Worm (Caenorhabditis elegans) whole organism, young adult: ENCODE measurements around the gene C04A2.15.

ENCODE experiments used
- F10E7.11 ChIP-seq: sonication (generic microtip); optimal IDR thresholded peaks from 2 replicates; lab custom pipeline; 2017; ENCODE audit warnings: mild to moderate bottlenecking, missing genetic modification characterization, moderate library complexity, missing compliant biosample characterization
- F57A8.1 ChIP-seq: fragments of 200-800 bp; sonication (Bioruptor generic); optimal IDR thresholded peaks from 2 replicates; lab custom pipeline; 2018; ENCODE audit warnings: mild to moderate bottlenecking, missing genetic modification characterization, moderate library complexity, missing compliant biosample characterization
- K12H6.12 ChIP-seq: fragments of 200-800 bp; sonication (Bioruptor generic); optimal IDR thresholded peaks from 2 replicates; lab custom pipeline; 2018; ENCODE audit warnings: mild to moderate bottlenecking, missing genetic modification characterization, missing compliant biosample characterization
- Y67H2A.10 ChIP-seq: fragments of 200-800 bp; sonication (Bioruptor generic); conservative IDR thresholded peaks from 2 replicates; pipeline ENCODE4 v1.3.6; 2022; ENCODE audit warnings: missing genetic modification reagents, missing genetic modification characterization, missing compliant biosample characterization
- attf-6 ChIP-seq: fragments of 200-800 bp; sonication (Bioruptor generic); IDR thresholded peaks from 2 replicates; pipeline ENCODE4 v1.3.6; 2022; ENCODE audit warnings: missing genetic modification reagents, missing genetic modification characterization, missing compliant biosample characterization
- bed-1 ChIP-seq: fragments of 200-800 bp; sonication (Bioruptor generic); IDR thresholded peaks from 2 replicates; pipeline ENCODE4 v1.3.6; 2022; ENCODE audit warnings: missing genetic modification reagents, missing genetic modification characterization, missing compliant biosample characterization
- efl-1 ChIP-seq: fragments of 150-350 bp; optimal IDR thresholded peaks from 2 replicates; lab custom pipeline; 2014; ENCODE audit warnings: missing biosample characterization, missing genetic modification reagents, missing genetic modification characterization
- lin-26 ChIP-seq: fragments of 200-800 bp; sonication (Bioruptor generic); IDR thresholded peaks from 2 replicates; pipeline ENCODE4 v1.3.6; 2022; ENCODE audit warnings: missing genetic modification reagents, missing genetic modification characterization, missing compliant biosample characterization
- lin-35 ChIP-seq, 3 experiments: fragments of 150-350 bp in 2 of 3; sonication (generic microtip) in 1 of 3; optimal IDR thresholded peaks; 2 replicates each; lab custom pipeline; 2014 to 2018; ENCODE audit warnings: missing biosample characterization in 3 of 3, missing genetic modification characterization in 3 of 3, missing genetic modification reagents in 3 of 3
- mel-28 ChIP-seq: sonication (generic microtip); optimal IDR thresholded peaks from 2 replicates; lab custom pipeline; 2016; ENCODE audit warnings: borderline replicate concordance, mild to moderate bottlenecking, missing genetic modification characterization, missing compliant biosample characterization
- pha-4 ChIP-seq: fragments of 150-350 bp; sonication (generic microtip); optimal IDR thresholded peaks from 2 replicates; lab custom pipeline; 2014; ENCODE audit warnings: missing biosample characterization, missing genetic modification reagents, missing genetic modification characterization
- snpc-4 ChIP-seq, 5 experiments: fragments of 150-350 bp in 1 of 5; sonication (generic microtip) in 4 of 5; optimal IDR thresholded peaks; 2 replicates each; lab custom pipeline; 2014 to 2018; ENCODE audit warnings: missing genetic modification characterization in 5 of 5, missing biosample characterization in 3 of 5, antibody characterized with exemption in 2 of 5, mild to moderate bottlenecking in 2 of 5, missing compliant biosample characterization in 2 of 5, missing genotype in 2 of 5, moderate library complexity in 2 of 5, missing genetic modification reagents in 1 of 5

DNA sequence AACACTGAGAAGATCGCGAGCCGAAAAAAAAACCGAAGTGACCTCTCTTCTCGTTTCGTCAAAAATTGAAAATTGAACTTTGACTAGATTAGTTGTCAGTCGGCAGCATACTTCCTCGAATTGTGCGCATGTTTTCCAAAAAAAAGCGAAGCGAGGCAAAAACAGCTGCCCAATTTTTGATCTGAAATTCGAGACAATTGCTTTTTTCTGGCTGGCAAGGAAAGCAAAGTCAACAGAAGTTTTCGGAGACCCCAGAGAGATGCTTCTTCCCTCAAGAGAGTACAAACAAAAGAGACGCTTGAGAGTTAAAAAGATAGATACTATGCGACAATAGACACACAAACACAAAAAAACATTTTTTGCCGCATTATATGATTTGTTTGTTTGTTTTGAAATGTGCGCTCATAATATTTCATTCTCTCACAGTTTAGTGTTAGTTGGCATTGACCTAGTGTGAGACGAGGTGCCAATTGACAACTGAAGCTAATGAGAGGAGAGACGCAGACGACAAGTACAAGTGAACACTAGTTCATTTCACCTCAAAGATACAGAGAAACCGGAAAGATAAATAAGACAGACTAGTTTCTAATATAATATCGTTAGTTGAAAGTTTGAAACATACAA lies 16.0 kb upstream of the C04A2.15 start:
- no peak for TF ChIP-seq F10E7.11 (tag; lab: Kevin White, UChicago)
- peak; percentile 42 for TF ChIP-seq pha-4 (tag; lab: Kevin White, UChicago)
- no peak for TF ChIP-seq lin-26 (GFP tag; lab: Robert Waterston, UW)
- no peak for TF ChIP-seq mel-28
- no peak for TF ChIP-seq snpc-4 (GFP tag; optimal IDR thresholded peaks at IDR 0.05; lab: Kevin White, UChicago)
- TF ChIP-seq snpc-4 (tag; optimal IDR thresholded peaks at IDR 0.05; lab: Kevin White, UChicago), result no peak
- no peak for TF ChIP-seq Y67H2A.10 (GFP tag; lab: Robert Waterston, UW)
- no peak for TF ChIP-seq attf-6 (GFP tag; lab: Robert Waterston, UW)
- no peak for TF ChIP-seq efl-1 (GFP tag; lab: Kevin White, UChicago)
- TF ChIP-seq K12H6.12 (tag; lab: Kevin White, UChicago), result peak; percentile 19
- no peak for TF ChIP-seq F57A8.1
- TF ChIP-seq lin-35 (GFP tag; optimal IDR thresholded peaks at IDR 0.05; lab: Kevin White, UChicago), result no peak
- TF ChIP-seq bed-1 (GFP tag; lab: Robert Waterston, UW), result no peak
